Fruit fly (Drosophila melanogaster): ENCODE data around the gene swm.
A peak's percentile ranks its signal among the peaks of the same experiment; 100 is the strongest.

The swm gene

DNA sequence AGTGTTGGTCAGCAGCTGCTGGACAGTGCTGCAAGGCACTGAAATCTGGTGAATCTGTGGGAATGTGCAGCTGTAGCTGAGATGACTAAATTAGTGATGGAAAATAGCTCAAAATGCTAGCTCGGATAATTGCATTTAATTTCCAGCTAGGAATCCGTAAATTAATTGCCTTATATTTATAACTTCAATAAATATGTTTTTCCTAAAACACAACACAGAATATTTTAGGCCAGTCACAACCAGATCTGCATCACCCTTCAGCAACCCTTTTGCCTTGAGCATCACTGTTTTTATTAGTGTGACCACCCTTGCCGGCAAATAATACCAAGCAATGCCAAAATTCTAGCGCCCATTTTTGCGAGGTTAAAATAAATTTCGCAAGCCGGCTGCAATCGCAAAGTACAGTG lies 48.3 kb upstream of the swm start, which contains the start of gene Hs2st (continued):
- TF ChIP-seq BEAF-32 (GFP tag; optimal IDR thresholded peaks at IDR 0.05) (peak; percentile 68), cg (GFP tag; optimal IDR thresholded peaks at IDR 0.05) (no peak), Hr78 (GFP tag; optimal IDR thresholded peaks at IDR 0.05) (no peak), CG10147 (GFP tag; optimal IDR thresholded peaks at IDR 0.05) (peak; percentile 91), gcm2 (GFP tag; optimal IDR thresholded peaks at IDR 0.05) (peak; percentile 84), Meics (GFP tag; optimal IDR thresholded peaks at IDR 0.05) (peak; percentile 88), CG15011 (GFP tag; optimal IDR thresholded peaks at IDR 0.05) (peak; percentile 80), ap (GFP tag; IDR thresholded peaks at IDR 0.05) (peak; percentile 80), Lpt (GFP tag; optimal IDR thresholded peaks at IDR 0.05) (no peak), tna (GFP tag; IDR thresholded peaks at IDR 0.05; ENCODE audit: partially characterized antibody) (no peak), CG17385 (GFP tag; optimal IDR thresholded peaks at IDR 0.05) (peak; percentile 82), CG7928 (GFP tag; optimal IDR thresholded peaks at IDR 0.05) (peak; percentile 71), CG14441 (GFP tag; IDR thresholded peaks at IDR 0.05) (peak; percentile 95), CG7556 (GFP tag; optimal IDR thresholded peaks at IDR 0.05) (peak; percentile 88), CG11560 (tag; IDR thresholded peaks at IDR 0.05) (peak; percentile 87), CG14860 (GFP tag; IDR thresholded peaks at IDR 0.05; ENCODE audit: partially characterized antibody) (no peak), kay (GFP tag; optimal IDR thresholded peaks at IDR 0.05) (peak; percentile 91), CG31441 (GFP tag; IDR thresholded peaks at IDR 0.05) (no peak; the same call in 1 of the 2 replicates), HmgZ (tag; optimal IDR thresholded peaks at IDR 0.05) (peak; percentile 96), br (optimal IDR thresholded peaks at IDR 0.05) (no peak), slp2 (GFP tag; optimal IDR thresholded peaks at IDR 0.05) (peak; percentile 91), kah (GFP tag; optimal IDR thresholded peaks at IDR 0.05) (peak; percentile 53), zfh2 (GFP tag; optimal IDR thresholded peaks at IDR 0.05) (peak; percentile 98), Jarid2 (GFP tag; optimal IDR thresholded peaks at IDR 0.05) (peak; percentile 66), jigr1 (GFP tag; IDR thresholded peaks at IDR 0.05) (peak; percentile 85; the same call in 2 of the 3 replicates), HLHmδ (GFP tag; optimal IDR thresholded peaks at IDR 0.05) (no peak), CG8089 (GFP tag; optimal IDR thresholded peaks at IDR 0.05) (peak; percentile 92), Awh (GFP tag; IDR thresholded peaks at IDR 0.05) (peak; percentile 79), CG1792 (GFP tag; optimal IDR thresholded peaks at IDR 0.05) (peak; percentile 89), CG8281 (tag; optimal IDR thresholded peaks at IDR 0.05) (peak; percentile 65), Trl (optimal IDR thresholded peaks at IDR 0.05) (peak in 1 of 2 experiments; percentile 1), Trl (GFP tag; optimal IDR thresholded peaks at IDR 0.05) (peak; percentile 96), D19A (tag; optimal IDR thresholded peaks at IDR 0.05) (peak; percentile 66), CG16863 (GFP tag; optimal IDR thresholded peaks at IDR 0.05) (peak; percentile 86), ftz-f1 (GFP tag; optimal IDR thresholded peaks at IDR 0.05) (peak; percentile 88), CG12236 (GFP tag; optimal IDR thresholded peaks at IDR 0.05) (peak; percentile 84), Ssrp (tag; optimal IDR thresholded peaks at IDR 0.05) (peak; percentile 91), CG10321 (GFP tag; IDR thresholded peaks at IDR 0.05) (peak; percentile 57; the same call in 1 of the 2 replicates), CG4424 (GFP tag; optimal IDR thresholded peaks at IDR 0.05) (peak; percentile 93), zen2 (GFP tag; IDR thresholded peaks at IDR 0.05; ENCODE audit: partially characterized antibody) (no peak), tx (GFP tag; optimal IDR thresholded peaks at IDR 0.05) (peak; percentile 96), CG13424 (tag; optimal IDR thresholded peaks at IDR 0.05) (peak; percentile 91), CG5245 (GFP tag; optimal IDR thresholded peaks at IDR 0.05) (peak; percentile 90), CG14667 (GFP tag; IDR thresholded peaks at IDR 0.05) (peak; percentile 92), lov (optimal IDR thresholded peaks at IDR 0.05) (no peak), lov (GFP tag; IDR thresholded peaks at IDR 0.05) (peak; percentile 77), cas (GFP tag; IDR thresholded peaks at IDR 0.05) (peak; percentile 89), CG4360 (GFP tag; IDR thresholded peaks at IDR 0.05) (no peak), CG12942 (GFP tag; optimal IDR thresholded peaks at IDR 0.05) (peak; percentile 96), tio (GFP tag; optimal IDR thresholded peaks at IDR 0.05) (peak; percentile 87), bcd (GFP tag; optimal IDR thresholded peaks at IDR 0.05) (peak; percentile 92), CG3995 (GFP tag; optimal IDR thresholded peaks at IDR 0.05) (peak; percentile 87)

Measured in whole organism, embryonic.